Worm (Caenorhabditis elegans): ENCODE results near the gene col-154.

col-154 gene

ce11 chrV:11410902-11411561 lies 25.9 kb downstream of the col-154 start, which contains the start of the genes K03B8.8 and grl-3:
TSS of gene K03B8.8 (minus strand) at chrV:11411002.
TSS of gene grl-3 (plus strand) at chrV:11411511.
- TF ChIP-seq hmbx-1 (tag; optimal IDR thresholded peaks at IDR 0.05) (no peak), ceh-13 (GFP tag; optimal IDR thresholded peaks at IDR 0.05) (no peak), F13C5.2 (tag; optimal IDR thresholded peaks at IDR 0.05) (no peak), ets-7 (tag; optimal IDR thresholded peaks at IDR 0.05) (no peak), B0310.2 (tag; optimal IDR thresholded peaks at IDR 0.05) (no peak), scrt-1 (GFP tag; IDR thresholded peaks at IDR 0.05) (no peak), flt-1 (GFP tag; IDR thresholded peaks at IDR 0.05) (no peak), tbx-37 (GFP tag; conservative IDR thresholded peaks at IDR 0.05) (no peak), hnd-1 (tag; optimal IDR thresholded peaks at IDR 0.05) (no peak), hmg-4 (GFP tag; optimal IDR thresholded peaks at IDR 0.05) (no peak), pes-1 (GFP tag; IDR thresholded peaks at IDR 0.05) (no peak), ama-1 (optimal IDR thresholded peaks at IDR 0.05) (no peak), aly-1 (tag; optimal IDR thresholded peaks at IDR 0.05) (no peak), ceh-36 (tag; optimal IDR thresholded peaks at IDR 0.05) (no peak), tbx-11 (GFP tag; IDR thresholded peaks at IDR 0.05) (no peak), sea-1 (GFP tag; conservative IDR thresholded peaks at IDR 0.05) (no peak), tra-4 (tag; optimal IDR thresholded peaks at IDR 0.05) (no peak)

ce11 chrV:11412125-11412524 lies 27.0 kb downstream of the col-154 start:
- TF ChIP-seq tbx-37 (GFP tag; conservative IDR thresholded peaks at IDR 0.05) (no peak), ama-1 (optimal IDR thresholded peaks at IDR 0.05) (no peak), B0310.2 (tag; optimal IDR thresholded peaks at IDR 0.05) (no peak), tra-4 (tag; optimal IDR thresholded peaks at IDR 0.05) (no peak), hmg-4 (GFP tag; optimal IDR thresholded peaks at IDR 0.05) (no peak), ceh-13 (GFP tag; optimal IDR thresholded peaks at IDR 0.05) (no peak), hnd-1 (tag; optimal IDR thresholded peaks at IDR 0.05) (no peak), hmbx-1 (tag; optimal IDR thresholded peaks at IDR 0.05) (no peak), ets-7 (tag; optimal IDR thresholded peaks at IDR 0.05) (no peak), pes-1 (GFP tag; IDR thresholded peaks at IDR 0.05) (no peak), scrt-1 (GFP tag; IDR thresholded peaks at IDR 0.05) (no peak), flt-1 (GFP tag; IDR thresholded peaks at IDR 0.05) (no peak)

- TF ChIP-seq sea-1 (GFP tag; conservative IDR thresholded peaks at IDR 0.05) (no peak), hnd-1 (tag; optimal IDR thresholded peaks at IDR 0.05) (no peak), aly-1 (tag; optimal IDR thresholded peaks at IDR 0.05) (no peak), flt-1 (GFP tag; IDR thresholded peaks at IDR 0.05) (no peak), F13C5.2 (tag; optimal IDR thresholded peaks at IDR 0.05) (no peak), B0310.2 (tag; optimal IDR thresholded peaks at IDR 0.05) (no peak), ceh-36 (tag; optimal IDR thresholded peaks at IDR 0.05) (no peak), scrt-1 (GFP tag; IDR thresholded peaks at IDR 0.05) (no peak), tbx-11 (GFP tag; IDR thresholded peaks at IDR 0.05) (no peak), pes-1 (GFP tag; IDR thresholded peaks at IDR 0.05) (no peak), hmg-4 (GFP tag; optimal IDR thresholded peaks at IDR 0.05) (no peak), tra-4 (tag; optimal IDR thresholded peaks at IDR 0.05) (no peak)
Observed at ce11 chrV:11415059-11415458, 29.9 kb downstream of the col-154 start, which contains the start of gene deg-3. TSS of gene deg-3 (minus strand) at chrV:11415159.

- TF ChIP-seq sea-1 (GFP tag; conservative IDR thresholded peaks at IDR 0.05) (no peak), B0310.2 (tag; optimal IDR thresholded peaks at IDR 0.05) (no peak), aly-1 (tag; optimal IDR thresholded peaks at IDR 0.05) (no peak), scrt-1 (GFP tag; IDR thresholded peaks at IDR 0.05) (no peak), F13C5.2 (tag; optimal IDR thresholded peaks at IDR 0.05) (no peak), flt-1 (GFP tag; IDR thresholded peaks at IDR 0.05) (no peak), tra-4 (tag; optimal IDR thresholded peaks at IDR 0.05) (no peak), ets-7 (tag; optimal IDR thresholded peaks at IDR 0.05) (no peak), hmbx-1 (tag; optimal IDR thresholded peaks at IDR 0.05) (no peak)
Observed at ce11 chrV:11421605-11422004, 36.4 kb downstream of the col-154 start, which contains the start of gene des-2. TSS of gene des-2 (minus strand) at chrV:11421705.

ce11 chrV:11424565-11424964 lies 39.4 kb downstream of the col-154 start, which contains the start of gene T26H10.2:
TSS of gene T26H10.2 (minus strand) at chrV:11424665.
- no peak for TF ChIP-seq hmbx-1 (tag; optimal IDR thresholded peaks at IDR 0.05)
- TF ChIP-seq scrt-1 (GFP tag; IDR thresholded peaks at IDR 0.05) = no peak
- no peak for TF ChIP-seq F13C5.2 (tag; optimal IDR thresholded peaks at IDR 0.05)
- TF ChIP-seq tra-4 (tag; optimal IDR thresholded peaks at IDR 0.05) = no peak
- no peak for TF ChIP-seq aly-1 (tag; optimal IDR thresholded peaks at IDR 0.05)
- TF ChIP-seq pes-1 (GFP tag; IDR thresholded peaks at IDR 0.05) = no peak
- no peak for TF ChIP-seq sea-1 (GFP tag; conservative IDR thresholded peaks at IDR 0.05)

- TF ChIP-seq ama-1 (optimal IDR thresholded peaks at IDR 0.05) (no peak), scrt-1 (GFP tag; IDR thresholded peaks at IDR 0.05) (no peak), flt-1 (GFP tag; IDR thresholded peaks at IDR 0.05) (no peak), pes-1 (GFP tag; IDR thresholded peaks at IDR 0.05) (no peak), ets-7 (tag; optimal IDR thresholded peaks at IDR 0.05) (no peak)
Observed at ce11 chrV:11428728-11429127, 43.6 kb downstream of the col-154 start.

- TF ChIP-seq hnd-1 (tag; optimal IDR thresholded peaks at IDR 0.05) = no peak
Observed at ce11 chrV:11430823-11431222, 45.7 kb downstream of the col-154 start.

- TF ChIP-seq hmbx-1 (tag; optimal IDR thresholded peaks at IDR 0.05) = no peak
- no peak for TF ChIP-seq tbx-11 (GFP tag; IDR thresholded peaks at IDR 0.05)
- TF ChIP-seq B0310.2 (tag; optimal IDR thresholded peaks at IDR 0.05) = no peak
Observed at ce11 chrV:11435242-11435641, 50.1 kb downstream of the col-154 start.
